Worm (Caenorhabditis elegans) whole organism, late embryonic: Measurements from ENCODE around the gene hrpl-1.

Source experiments
- C38D4.7 ChIP-seq: fragments of 200-800 bp; sonication (Bioruptor generic); optimal IDR thresholded peaks from 2 replicates; lab custom pipeline; 2018; ENCODE audit warnings: mild to moderate bottlenecking, missing genetic modification characterization, moderate library complexity, missing compliant biosample characterization
- K09A11.1 ChIP-seq: sonication (generic microtip); optimal IDR thresholded peaks from 2 replicates; lab custom pipeline; 2017; ENCODE audit warnings: antibody characterized with exemption, mild to moderate bottlenecking, missing genetic modification characterization, missing compliant biosample characterization; ENCODE audit not compliant: insufficient read depth
- T23F11.4 ChIP-seq: fragments of 200-800 bp; sonication (Bioruptor generic); optimal IDR thresholded peaks from 2 replicates; lab custom pipeline; 2018; ENCODE audit warnings: mild to moderate bottlenecking, missing genetic modification characterization, missing compliant biosample characterization
- ama-1 ChIP-seq: fragments of 150-350 bp; optimal IDR thresholded peaks from 2 replicates; lab custom pipeline; 2014
- ceh-18 ChIP-seq: sonication (generic microtip); optimal IDR thresholded peaks from 2 replicates; lab custom pipeline; 2016; ENCODE audit warnings: missing genetic modification characterization, missing compliant biosample characterization
- ceh-2 ChIP-seq: sonication (generic microtip); optimal IDR thresholded peaks from 2 replicates; lab custom pipeline; 2016; ENCODE audit warnings: missing genotype, missing genetic modification characterization, missing compliant biosample characterization
- ceh-22 ChIP-seq: sonication (generic microtip); optimal IDR thresholded peaks from 2 replicates; lab custom pipeline; 2017; ENCODE audit warnings: missing biosample characterization, missing genetic modification characterization
- ceh-30 ChIP-seq: fragments of 150-350 bp; optimal IDR thresholded peaks from 2 replicates; lab custom pipeline; 2014; ENCODE audit warnings: missing biosample characterization, missing genetic modification characterization
- ceh-34 ChIP-seq: sonication (generic microtip); optimal IDR thresholded peaks from 2 replicates; lab custom pipeline; 2016; ENCODE audit warnings: mild to moderate bottlenecking, missing genetic modification characterization, missing compliant biosample characterization
- ceh-45 ChIP-seq: fragments of 200-800 bp; sonication (Bioruptor generic); IDR thresholded peaks from 2 replicates; pipeline ENCODE4 v1.3.6; 2022; ENCODE audit warnings: missing genetic modification reagents, missing genetic modification characterization, missing compliant biosample characterization
- ceh-6 ChIP-seq: fragments of 200-800 bp; sonication (Bioruptor generic); optimal IDR thresholded peaks from 2 replicates; lab custom pipeline; 2018; ENCODE audit warnings: mild to moderate bottlenecking, missing genetic modification characterization, missing compliant biosample characterization
- ceh-9 ChIP-seq: sonication (generic microtip); optimal IDR thresholded peaks from 2 replicates; lab custom pipeline; 2016; ENCODE audit warnings: mild to moderate bottlenecking, missing genetic modification characterization, inconsistent platforms, missing compliant biosample characterization
- che-1 ChIP-seq: sonication (generic microtip); optimal IDR thresholded peaks from 2 replicates; lab custom pipeline; 2016; ENCODE audit warnings: mild to moderate bottlenecking, missing genetic modification characterization, missing compliant biosample characterization
- dve-1 ChIP-seq: sonication (generic microtip); optimal IDR thresholded peaks from 2 replicates; lab custom pipeline; 2017; ENCODE audit warnings: antibody characterized with exemption, mild to moderate bottlenecking, missing genetic modification characterization, missing compliant biosample characterization
- elt-4 ChIP-seq: sonication (generic microtip); optimal IDR thresholded peaks from 2 replicates; lab custom pipeline; 2016; ENCODE audit warnings: missing genetic modification characterization, missing compliant biosample characterization
- ets-4 ChIP-seq: sonication (generic microtip); optimal IDR thresholded peaks from 2 replicates; lab custom pipeline; 2016; ENCODE audit warnings: missing genetic modification characterization, missing compliant biosample characterization
- fax-1 ChIP-seq: sonication (generic microtip); optimal IDR thresholded peaks from 2 replicates; lab custom pipeline; 2016; ENCODE audit warnings: missing genotype, missing genetic modification characterization, missing compliant biosample characterization
- fkh-10 ChIP-seq: fragments of 150-350 bp; optimal IDR thresholded peaks from 2 replicates; lab custom pipeline; 2014; ENCODE audit warnings: missing biosample characterization, missing genetic modification reagents, missing genetic modification characterization
- hlh-15 ChIP-seq: sonication (generic microtip); optimal IDR thresholded peaks from 2 replicates; lab custom pipeline; 2016; ENCODE audit warnings: missing genetic modification characterization, missing compliant biosample characterization
- lim-6 ChIP-seq: sonication (generic microtip); optimal IDR thresholded peaks from 2 replicates; lab custom pipeline; 2016; ENCODE audit warnings: missing genetic modification characterization, missing compliant biosample characterization
- lin-11 ChIP-seq: fragments of 200-800 bp; sonication (Bioruptor generic); optimal IDR thresholded peaks from 2 replicates; lab custom pipeline; 2018; ENCODE audit warnings: mild to moderate bottlenecking, missing genetic modification characterization, missing compliant biosample characterization
- madf-2 ChIP-seq: sonication (generic microtip); optimal IDR thresholded peaks from 2 replicates; lab custom pipeline; 2017; ENCODE audit warnings: missing genetic modification characterization, missing compliant biosample characterization
- mec-3 ChIP-seq: sonication (generic microtip); optimal IDR thresholded peaks from 2 replicates; lab custom pipeline; 2016; ENCODE audit warnings: borderline replicate concordance, missing genetic modification characterization, missing compliant biosample characterization
- nfya-1 ChIP-seq: sonication (generic microtip); optimal IDR thresholded peaks from 2 replicates; lab custom pipeline; 2017; ENCODE audit warnings: missing genetic modification characterization, mild to moderate bottlenecking, missing compliant biosample characterization, antibody characterized with exemption, moderate library complexity
- nhr-11 ChIP-seq: fragments of 150-350 bp; optimal IDR thresholded peaks from 2 replicates; lab custom pipeline; 2014; ENCODE audit warnings: missing biosample characterization, missing genetic modification characterization
- nhr-232 ChIP-seq: sonication (generic microtip); optimal IDR thresholded peaks from 2 replicates; lab custom pipeline; 2016; ENCODE audit warnings: missing genetic modification characterization, missing compliant biosample characterization
- npax-4 ChIP-seq: sonication (generic microtip); optimal IDR thresholded peaks from 2 replicates; lab custom pipeline; 2016; ENCODE audit warnings: missing genetic modification characterization, missing compliant biosample characterization
- pat-9 ChIP-seq: fragments of 200-800 bp; sonication (Bioruptor generic); optimal IDR thresholded peaks from 2 replicates; lab custom pipeline; 2018; ENCODE audit warnings: mild to moderate bottlenecking, missing genetic modification characterization, moderate library complexity, missing compliant biosample characterization
- pha-2 ChIP-seq: sonication (generic microtip); optimal IDR thresholded peaks from 2 replicates; lab custom pipeline; 2017; ENCODE audit warnings: mild to moderate bottlenecking, missing genetic modification characterization, missing compliant biosample characterization
- pha-4 ChIP-seq: fragments of 150-350 bp; optimal IDR thresholded peaks from 2 replicates; lab custom pipeline; 2018; ENCODE audit warnings: missing biosample characterization, missing genetic modification reagents, missing genetic modification characterization
- pqm-1 ChIP-seq: sonication (generic microtip); optimal IDR thresholded peaks from 2 replicates; lab custom pipeline; 2016; ENCODE audit warnings: missing genetic modification characterization, missing compliant biosample characterization
- rnt-1 ChIP-seq: sonication (generic microtip); optimal IDR thresholded peaks from 2 replicates; lab custom pipeline; 2016; ENCODE audit warnings: missing genetic modification characterization, missing compliant biosample characterization
- sox-2 ChIP-seq: fragments of 200-800 bp; sonication (Bioruptor generic); IDR thresholded peaks from 2 replicates; pipeline ENCODE4 v1.3.6; 2022; ENCODE audit warnings: missing genetic modification reagents, missing genetic modification characterization, missing compliant biosample characterization
- syd-9 ChIP-seq: sonication (generic microtip); optimal IDR thresholded peaks from 2 replicates; lab custom pipeline; 2016; ENCODE audit warnings: mild to moderate bottlenecking, missing genetic modification characterization, moderate library complexity, missing compliant biosample characterization
- tbx-2 ChIP-seq: sonication (generic microtip); optimal IDR thresholded peaks from 2 replicates; lab custom pipeline; 2016; ENCODE audit warnings: missing genetic modification characterization, missing compliant biosample characterization
- tbx-7 ChIP-seq: sonication (generic microtip); optimal IDR thresholded peaks from 2 replicates; lab custom pipeline; 2016; ENCODE audit warnings: missing genotype, missing genetic modification characterization, missing compliant biosample characterization
- unc-3 ChIP-seq, 2 experiments: fragments of 200-800 bp in 1 of 2; sonication (Bioruptor generic) in 1 of 2; sonication (generic microtip) in 1 of 2; conservative IDR thresholded peaks in 1 of 2; optimal IDR thresholded peaks in 1 of 2; 2 replicates each; pipeline versions ENCODE4 v1.3.6 to Lab custom; 2016 to 2022; ENCODE audit warnings: missing compliant biosample characterization in 2 of 2, missing genetic modification characterization in 2 of 2, missing genetic modification reagents in 1 of 2
- unc-86 ChIP-seq: sonication (generic microtip); optimal IDR thresholded peaks from 2 replicates; lab custom pipeline; 2016; ENCODE audit warnings: missing genetic modification characterization, missing compliant biosample characterization
- zip-5 ChIP-seq: sonication (generic microtip); optimal IDR thresholded peaks from 2 replicates; lab custom pipeline; 2016; ENCODE audit warnings: missing genetic modification characterization, missing compliant biosample characterization

Gene hrpl-1

ce11 chrII:6888211-6888610, 10.3 kb upstream of the hrpl-1 start:
- TF ChIP-seq ceh-2 (no peak), unc-3 (GFP tag; conservative IDR thresholded peaks at IDR 0.05; lab: Robert Waterston, UW) (no peak), unc-3 (tag; optimal IDR thresholded peaks at IDR 0.05; lab: Kevin White, UChicago) (no peak), fax-1 (tag; lab: Kevin White, UChicago) (no peak), tbx-2 (tag; lab: Kevin White, UChicago) (no peak), che-1 (no peak), ceh-34 (tag; lab: Kevin White, UChicago) (no peak), pqm-1 (tag; lab: Kevin White, UChicago) (no peak), T23F11.4 (GFP tag; lab: Kevin White, UChicago) (no peak), syd-9 (tag; lab: Kevin White, UChicago) (no peak), ceh-30 (tag; lab: Kevin White, UChicago) (no peak), unc-86 (tag; lab: Kevin White, UChicago) (no peak), ama-1 (lab: Kevin White, UChicago) (no peak), ceh-18 (tag; lab: Kevin White, UChicago) (no peak), fkh-10 (GFP tag; lab: Kevin White, UChicago) (no peak), tbx-7 (no peak), nhr-11 (no peak), nhr-232 (tag; lab: Kevin White, UChicago) (no peak), pha-4 (no peak)

ce11 chrII:6888661-6889579, 9.6 kb upstream of the hrpl-1 start:
- TF ChIP-seq lim-6 (tag; lab: Kevin White, UChicago): no peak
- no peak for TF ChIP-seq che-1
- no peak for TF ChIP-seq ceh-45 (GFP tag; lab: Robert Waterston, UW)
- no peak for TF ChIP-seq elt-4 (tag; lab: Kevin White, UChicago)
- TF ChIP-seq ceh-22 (tag; lab: Kevin White, UChicago): no peak
- no peak for TF ChIP-seq fax-1 (tag; lab: Kevin White, UChicago)
- TF ChIP-seq lin-11: no peak
- TF ChIP-seq mec-3 (tag; lab: Kevin White, UChicago): no peak
- TF ChIP-seq rnt-1 (tag; lab: Kevin White, UChicago): no peak
- no peak for TF ChIP-seq npax-4 (tag; lab: Kevin White, UChicago)
- TF ChIP-seq madf-2: no peak
- TF ChIP-seq nfya-1 (tag; lab: Kevin White, UChicago): no peak
- TF ChIP-seq hlh-15 (tag; lab: Kevin White, UChicago): no peak
- TF ChIP-seq fkh-10 (GFP tag; lab: Kevin White, UChicago): no peak
- no peak for TF ChIP-seq pqm-1 (tag; lab: Kevin White, UChicago)
- TF ChIP-seq syd-9 (tag; lab: Kevin White, UChicago): no peak
- no peak for TF ChIP-seq C38D4.7
- TF ChIP-seq zip-5: no peak
- TF ChIP-seq pha-2 (tag; lab: Kevin White, UChicago): no peak
- no peak for TF ChIP-seq ceh-34 (tag; lab: Kevin White, UChicago)

- TF ChIP-seq unc-3 (GFP tag; conservative IDR thresholded peaks at IDR 0.05; lab: Robert Waterston, UW) (no peak), unc-3 (tag; optimal IDR thresholded peaks at IDR 0.05; lab: Kevin White, UChicago) (no peak), elt-4 (tag; lab: Kevin White, UChicago) (no peak)
These were observed 9.0 kb upstream of the hrpl-1 start for ce11 chrII:6889580-6889922.

ce11 chrII:6890095-6890494, 8.4 kb upstream of the hrpl-1 start, which contains the start of gene acer-1:
Gene acer-1, minus strand, starts transcription at chrII:6890400.
- no peak for TF ChIP-seq sox-2
- TF ChIP-seq ceh-9 (tag; lab: Kevin White, UChicago): no peak
- TF ChIP-seq ets-4 (tag; lab: Kevin White, UChicago): no peak
- TF ChIP-seq pat-9 (tag; lab: Kevin White, UChicago): no peak
- TF ChIP-seq dve-1: no peak
- no peak for TF ChIP-seq ceh-6
- no peak for TF ChIP-seq madf-2
- TF ChIP-seq npax-4 (tag; lab: Kevin White, UChicago): no peak
- TF ChIP-seq K09A11.1 (tag; lab: Kevin White, UChicago): no peak
